Worm (Caenorhabditis elegans) whole organism, young adult: ENCODE measurements around the gene cyp-25A2.

ENCODE experiments used
- B0019.2 ChIP-seq: fragments of 200-800 bp; sonication (Bioruptor generic); conservative IDR thresholded peaks from 2 replicates; pipeline ENCODE4 v1.3.6; 2022; ENCODE audit warnings: missing genetic modification reagents, missing genetic modification characterization, missing compliant biosample characterization
- B0261.1 ChIP-seq: sonication (generic microtip); optimal IDR thresholded peaks from 2 replicates; lab custom pipeline; 2016; ENCODE audit warnings: mild to moderate bottlenecking, missing genetic modification characterization, moderate library complexity, missing compliant biosample characterization
- C06A6.2 ChIP-seq: fragments of 200-800 bp; sonication (Bioruptor generic); conservative IDR thresholded peaks from 2 replicates; pipeline ENCODE4 v1.3.6; 2022; ENCODE audit warnings: missing genetic modification characterization, missing compliant biosample characterization
- F10E7.11 ChIP-seq: sonication (generic microtip); optimal IDR thresholded peaks from 2 replicates; lab custom pipeline; 2017; ENCODE audit warnings: mild to moderate bottlenecking, missing genetic modification characterization, moderate library complexity, missing compliant biosample characterization
- F49E8.2 ChIP-seq: sonication (generic microtip); optimal IDR thresholded peaks from 3 replicates; lab custom pipeline; 2017; ENCODE audit warnings: missing genetic modification characterization, mild to moderate bottlenecking, missing compliant biosample characterization, antibody characterized with exemption, moderate library complexity; ENCODE audit not compliant: insufficient read depth
- F55B11.4 ChIP-seq: sonication (generic microtip); optimal IDR thresholded peaks from 2 replicates; lab custom pipeline; 2016; ENCODE audit warnings: missing compliant biosample characterization, missing genetic modification characterization, borderline replicate concordance; ENCODE audit not compliant: insufficient read depth
- F57A8.1 ChIP-seq: fragments of 200-800 bp; sonication (Bioruptor generic); optimal IDR thresholded peaks from 2 replicates; lab custom pipeline; 2018; ENCODE audit warnings: mild to moderate bottlenecking, missing genetic modification characterization, moderate library complexity, missing compliant biosample characterization
- K11D2.4 ChIP-seq: fragments of 200-800 bp; sonication (Bioruptor generic); IDR thresholded peaks from 2 replicates; pipeline ENCODE4 v1.3.6; 2022; ENCODE audit warnings: missing genetic modification reagents, missing genetic modification characterization, missing compliant biosample characterization
- T26A5.8 ChIP-seq: sonication (generic microtip); optimal IDR thresholded peaks from 2 replicates; lab custom pipeline; 2016; ENCODE audit warnings: missing genetic modification characterization, missing compliant biosample characterization
- Y53G8AR.9 ChIP-seq: fragments of 200-800 bp; sonication (Bioruptor generic); conservative IDR thresholded peaks from 2 replicates; pipeline ENCODE4 v1.3.6; 2022; ENCODE audit warnings: missing genetic modification reagents, missing genetic modification characterization, missing compliant biosample characterization
- Y79H2A.3 ChIP-seq: fragments of 200-800 bp; sonication (Bioruptor generic); conservative IDR thresholded peaks from 2 replicates; pipeline ENCODE4 v1.3.6; 2022; ENCODE audit warnings: missing genetic modification reagents, missing genetic modification characterization, missing compliant biosample characterization
- Y95B8A.8 ChIP-seq: fragments of 200-800 bp; sonication (Bioruptor generic); IDR thresholded peaks from 2 replicates; pipeline ENCODE4 v1.3.6; 2022; ENCODE audit warnings: missing genetic modification reagents, missing genetic modification characterization, missing compliant biosample characterization
- akir-1 ChIP-seq: fragments of 200-800 bp; sonication (Bioruptor generic); optimal IDR thresholded peaks from 2 replicates; lab custom pipeline; 2018; ENCODE audit warnings: mild to moderate bottlenecking, missing genetic modification characterization, moderate library complexity, missing compliant biosample characterization
- aptf-3 ChIP-seq: fragments of 200-800 bp; sonication (Bioruptor generic); IDR thresholded peaks from 2 replicates; pipeline ENCODE4 v1.3.6; 2022; ENCODE audit warnings: missing genetic modification characterization, missing compliant biosample characterization
- attf-5 ChIP-seq: fragments of 200-800 bp; sonication (Bioruptor generic); optimal IDR thresholded peaks from 2 replicates; lab custom pipeline; 2018; ENCODE audit warnings: mild to moderate bottlenecking, missing genetic modification characterization, missing compliant biosample characterization
- bed-1 ChIP-seq: fragments of 200-800 bp; sonication (Bioruptor generic); IDR thresholded peaks from 2 replicates; pipeline ENCODE4 v1.3.6; 2022; ENCODE audit warnings: missing genetic modification reagents, missing genetic modification characterization, missing compliant biosample characterization
- ccch-3 ChIP-seq: fragments of 200-800 bp; sonication (Bioruptor generic); optimal IDR thresholded peaks from 2 replicates; lab custom pipeline; 2018; ENCODE audit warnings: mild to moderate bottlenecking, missing genetic modification characterization, missing compliant biosample characterization
- ceh-27 ChIP-seq: fragments of 200-800 bp; sonication (Bioruptor generic); optimal IDR thresholded peaks from 2 replicates; lab custom pipeline; 2018; ENCODE audit warnings: mild to moderate bottlenecking, missing genetic modification characterization, moderate library complexity, missing compliant biosample characterization
- ceh-40 ChIP-seq: fragments of 200-800 bp; sonication (Bioruptor generic); IDR thresholded peaks from 2 replicates; pipeline ENCODE4 v1.3.6; 2022; ENCODE audit warnings: missing genetic modification characterization, missing compliant biosample characterization
- ceh-91 ChIP-seq: fragments of 200-800 bp; sonication (Bioruptor generic); IDR thresholded peaks from 2 replicates; pipeline ENCODE4 v1.3.6; 2022; ENCODE audit warnings: missing genetic modification reagents, missing genetic modification characterization, missing compliant biosample characterization
- efl-1 ChIP-seq: fragments of 150-350 bp; optimal IDR thresholded peaks from 2 replicates; lab custom pipeline; 2014; ENCODE audit warnings: missing biosample characterization, missing genetic modification reagents, missing genetic modification characterization
- egrh-3 ChIP-seq: fragments of 200-800 bp; sonication (Bioruptor generic); IDR thresholded peaks from 2 replicates; pipeline ENCODE4 v1.3.6; 2022; ENCODE audit warnings: missing genetic modification reagents, missing genetic modification characterization, missing compliant biosample characterization
- hmg-20 ChIP-seq: fragments of 200-800 bp; sonication (Bioruptor generic); IDR thresholded peaks from 2 replicates; pipeline ENCODE4 v1.3.6; 2022; ENCODE audit warnings: missing genetic modification reagents, missing genetic modification characterization, missing compliant biosample characterization
- hrde-1 ChIP-seq: sonication (generic microtip); optimal IDR thresholded peaks from 2 replicates; lab custom pipeline; 2016; ENCODE audit warnings: missing genetic modification characterization, mild to moderate bottlenecking, missing compliant biosample characterization, moderate library complexity, missing genotype, missing genetic modification reagents, borderline replicate concordance
- let-607 ChIP-seq, 2 experiments: fragments of 200-800 bp in 1 of 2; sonication (Bioruptor generic) in 1 of 2; sonication (generic microtip) in 1 of 2; optimal IDR thresholded peaks; 2 replicates each; lab custom pipeline; 2016 to 2018; ENCODE audit warnings: mild to moderate bottlenecking in 2 of 2, missing compliant biosample characterization in 2 of 2, missing genetic modification characterization in 2 of 2, moderate library complexity in 2 of 2, missing genotype in 1 of 2
- lin-40 ChIP-seq: sonication (generic microtip); optimal IDR thresholded peaks from 2 replicates; lab custom pipeline; 2016; ENCODE audit warnings: missing genetic modification characterization, mild to moderate bottlenecking, missing compliant biosample characterization, missing genotype, missing genetic modification reagents
- lir-1 ChIP-seq: fragments of 200-800 bp; sonication (Bioruptor generic); conservative IDR thresholded peaks from 2 replicates; pipeline ENCODE4 v1.3.6; 2022; ENCODE audit warnings: missing genetic modification reagents, missing genetic modification characterization, missing compliant biosample characterization
- madf-3 ChIP-seq: fragments of 200-800 bp; sonication (Bioruptor generic); IDR thresholded peaks from 2 replicates; pipeline ENCODE4 v1.3.6; 2022; ENCODE audit warnings: missing genetic modification reagents, missing genetic modification characterization, missing compliant biosample characterization
- mcd-1 ChIP-seq: fragments of 200-800 bp; sonication (Bioruptor generic); IDR thresholded peaks from 2 replicates; pipeline ENCODE4 v1.3.6; 2022; ENCODE audit warnings: missing genetic modification reagents, missing genetic modification characterization, missing compliant biosample characterization
- mes-4 ChIP-seq: sonication (generic microtip); optimal IDR thresholded peaks from 2 replicates; lab custom pipeline; 2016; ENCODE audit warnings: missing genotype, missing genetic modification characterization, missing compliant biosample characterization
- mxl-1 ChIP-seq: sonication (generic microtip); optimal IDR thresholded peaks from 2 replicates; lab custom pipeline; 2016; ENCODE audit warnings: missing genetic modification characterization, missing compliant biosample characterization
- nfya-1 ChIP-seq: sonication (generic microtip); optimal IDR thresholded peaks from 2 replicates; lab custom pipeline; 2017; ENCODE audit warnings: antibody characterized with exemption, missing compliant biosample characterization, missing genetic modification characterization, borderline replicate concordance; ENCODE audit not compliant: insufficient read depth
- nfya-2 ChIP-seq: fragments of 200-800 bp; sonication (Bioruptor generic); IDR thresholded peaks from 2 replicates; pipeline ENCODE4 v1.3.6; 2022; ENCODE audit warnings: missing genetic modification reagents, missing genetic modification characterization, missing compliant biosample characterization
- nhr-120 ChIP-seq: fragments of 200-800 bp; sonication (Bioruptor generic); IDR thresholded peaks from 2 replicates; pipeline ENCODE4 v1.3.6; 2022; ENCODE audit warnings: missing genetic modification characterization, missing compliant biosample characterization
- nhr-179 ChIP-seq: sonication (generic microtip); optimal IDR thresholded peaks from 2 replicates; lab custom pipeline; 2016; ENCODE audit warnings: mild to moderate bottlenecking, missing genetic modification characterization, missing compliant biosample characterization
- nhr-90 ChIP-seq: sonication (generic microtip); optimal IDR thresholded peaks from 2 replicates; lab custom pipeline; 2016; ENCODE audit warnings: missing genotype, mild to moderate bottlenecking, missing genetic modification characterization, missing compliant biosample characterization
- pbrm-1 ChIP-seq: fragments of 200-800 bp; sonication (Bioruptor generic); IDR thresholded peaks from 2 replicates; pipeline ENCODE4 v1.3.6; 2022; ENCODE audit warnings: missing genetic modification reagents, missing genetic modification characterization, missing compliant biosample characterization
- pha-4 ChIP-seq: fragments of 150-350 bp; sonication (generic microtip); optimal IDR thresholded peaks from 2 replicates; lab custom pipeline; 2014; ENCODE audit warnings: missing biosample characterization, missing genetic modification reagents, missing genetic modification characterization
- rpc-1 ChIP-seq, 2 experiments: fragments of 150-350 bp in 1 of 2; sonication (generic microtip) in 1 of 2; optimal IDR thresholded peaks; 2 replicates each; lab custom pipeline; 2014 to 2018; ENCODE audit warnings: missing biosample characterization in 1 of 2, missing genetic modification characterization in 1 of 2, missing genetic modification reagents in 1 of 2, missing genotype in 1 of 2
- sdz-38 ChIP-seq: sonication (generic microtip); optimal IDR thresholded peaks from 2 replicates; lab custom pipeline; 2016; ENCODE audit warnings: missing genotype, missing genetic modification characterization, missing compliant biosample characterization
- sea-2 ChIP-seq: fragments of 200-800 bp; sonication (Bioruptor generic); IDR thresholded peaks from 2 replicates; pipeline ENCODE4 v1.3.6; 2022; ENCODE audit warnings: missing genetic modification characterization, missing compliant biosample characterization
- unc-130 ChIP-seq: sonication (generic microtip); optimal IDR thresholded peaks from 2 replicates; lab custom pipeline; 2016; ENCODE audit warnings: missing genetic modification reagents, missing genetic modification characterization, missing compliant biosample characterization
- xnd-1 ChIP-seq: sonication (generic microtip); optimal IDR thresholded peaks from 2 replicates; lab custom pipeline; 2016; ENCODE audit warnings: missing genotype, missing genetic modification reagents, missing genetic modification characterization, missing compliant biosample characterization
- ztf-18 ChIP-seq: sonication (generic microtip); optimal IDR thresholded peaks from 2 replicates; lab custom pipeline; 2016; ENCODE audit warnings: missing genotype, mild to moderate bottlenecking, missing genetic modification characterization, missing compliant biosample characterization
- ztf-3 ChIP-seq: fragments of 200-800 bp; sonication (Bioruptor generic); optimal IDR thresholded peaks from 2 replicates; lab custom pipeline; 2018; ENCODE audit warnings: mild to moderate bottlenecking, missing genetic modification characterization, missing compliant biosample characterization
- ztf-6 ChIP-seq: fragments of 200-800 bp; sonication (Bioruptor generic); IDR thresholded peaks from 2 replicates; pipeline ENCODE4 v1.3.6; 2022; ENCODE audit warnings: missing genetic modification reagents, missing genetic modification characterization, missing compliant biosample characterization

Gene cyp-25A2

DNA sequence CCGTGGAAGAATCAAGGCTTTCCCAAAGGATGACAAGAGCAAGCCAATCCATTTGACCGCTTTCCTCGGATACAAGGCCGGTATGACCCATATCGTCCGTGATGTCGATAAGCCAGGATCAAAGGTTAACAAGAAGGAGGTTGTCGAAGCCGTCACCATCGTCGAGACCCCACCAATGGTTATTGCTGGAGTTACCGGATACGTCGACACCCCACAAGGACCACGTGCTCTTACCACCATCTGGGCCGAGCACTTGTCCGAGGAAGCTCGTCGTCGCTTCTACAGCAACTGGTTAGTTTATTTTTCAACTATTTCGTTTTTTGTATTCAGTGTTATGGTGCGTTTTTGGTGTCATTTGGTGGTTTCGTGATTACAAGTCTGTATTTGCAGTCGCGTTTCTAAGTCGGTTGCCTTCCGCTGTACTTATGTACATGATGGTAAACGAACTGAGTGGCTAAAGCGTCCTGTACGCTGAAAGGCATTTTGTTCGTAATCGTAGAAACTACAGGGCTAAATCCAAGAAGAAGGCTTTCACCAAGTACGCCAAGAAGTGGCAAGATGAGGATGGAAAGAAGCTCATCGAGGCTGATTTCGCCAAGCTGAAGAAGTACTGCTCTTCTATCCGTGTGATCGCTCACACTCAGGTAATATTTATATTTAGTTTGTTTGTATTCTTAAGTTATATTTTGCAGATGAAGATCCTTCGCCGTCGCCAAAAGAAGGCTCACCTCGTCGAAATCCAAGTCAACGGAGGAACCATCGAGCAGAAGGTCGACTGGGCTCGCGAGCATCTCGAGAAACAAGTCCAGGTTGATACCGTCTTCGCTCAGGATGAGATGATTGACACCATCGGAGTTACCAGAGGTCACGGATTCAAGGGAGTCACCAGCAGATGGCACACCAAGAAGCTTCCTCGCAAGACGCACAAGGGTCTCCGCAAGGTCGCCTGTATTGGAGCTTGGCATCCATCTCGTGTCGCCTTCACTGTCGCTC, 33.2 kb downstream of the cyp-25A2 start (continued):
- peak; percentile 34; the same call in 1 of the 2 replicates for TF ChIP-seq Y53G8AR.9
- peak; percentile 26; the same call in 1 of the 2 replicates for TF ChIP-seq ceh-40 (GFP tag; lab: Robert Waterston, UW)
- TF ChIP-seq ztf-18 (tag; lab: Kevin White, UChicago): peak; percentile 37
- TF ChIP-seq bed-1 (GFP tag; lab: Robert Waterston, UW): no peak
- no peak for TF ChIP-seq F55B11.4
- no peak for TF ChIP-seq ccch-3 (GFP tag; lab: Kevin White, UChicago)
- no peak for TF ChIP-seq B0261.1 (tag; lab: Kevin White, UChicago)
- no peak for TF ChIP-seq pha-4 (tag; lab: Kevin White, UChicago)
- no peak for TF ChIP-seq ztf-3 (GFP tag; lab: Kevin White, UChicago)
- TF ChIP-seq let-607 (tag; optimal IDR thresholded peaks at IDR 0.05; lab: Kevin White, UChicago): no peak
- TF ChIP-seq unc-130 (GFP tag; lab: Kevin White, UChicago): no peak
- 0 out of 2 replicates have a peak, but pooled peaks have one; percentile 50 for TF ChIP-seq nfya-2 (GFP tag; lab: Robert Waterston, UW)
- no peak for TF ChIP-seq ceh-27
- no peak for TF ChIP-seq lin-40
- no peak for TF ChIP-seq ceh-91
- no peak for TF ChIP-seq mxl-1 (tag; lab: Kevin White, UChicago)
- TF ChIP-seq rpc-1 (optimal IDR thresholded peaks at IDR 0.05; lab: Kevin White, UChicago): no peak
- TF ChIP-seq rpc-1 (tag; optimal IDR thresholded peaks at IDR 0.05; lab: Kevin White, UChicago): no peak
- TF ChIP-seq xnd-1 (tag; lab: Kevin White, UChicago): no peak
- TF ChIP-seq F10E7.11 (tag; lab: Kevin White, UChicago): no peak
- TF ChIP-seq lir-1: no peak
- TF ChIP-seq Y79H2A.3 (GFP tag; lab: Robert Waterston, UW): 0 out of 2 replicates have a peak, but pooled peaks have one; percentile 51
- no peak for TF ChIP-seq mcd-1 (GFP tag; lab: Robert Waterston, UW)
- no peak for TF ChIP-seq T26A5.8 (tag; lab: Kevin White, UChicago)
- no peak for TF ChIP-seq F49E8.2 (tag; lab: Kevin White, UChicago)
- no peak for TF ChIP-seq C06A6.2 (GFP tag; lab: Robert Waterston, UW)
- no peak for TF ChIP-seq ztf-6
- TF ChIP-seq pbrm-1 (GFP tag; lab: Robert Waterston, UW): no peak
- no peak for TF ChIP-seq nhr-179 (tag; lab: Kevin White, UChicago)
- TF ChIP-seq hrde-1 (tag; lab: Kevin White, UChicago): no peak
- TF ChIP-seq nhr-90: no peak
- TF ChIP-seq sea-2 (GFP tag; lab: Robert Waterston, UW): no peak
- TF ChIP-seq aptf-3: no peak
- no peak for TF ChIP-seq sdz-38 (tag; lab: Kevin White, UChicago)
- TF ChIP-seq attf-5 (GFP tag; lab: Kevin White, UChicago): no peak
- TF ChIP-seq akir-1 (GFP tag; lab: Kevin White, UChicago): no peak

DNA sequence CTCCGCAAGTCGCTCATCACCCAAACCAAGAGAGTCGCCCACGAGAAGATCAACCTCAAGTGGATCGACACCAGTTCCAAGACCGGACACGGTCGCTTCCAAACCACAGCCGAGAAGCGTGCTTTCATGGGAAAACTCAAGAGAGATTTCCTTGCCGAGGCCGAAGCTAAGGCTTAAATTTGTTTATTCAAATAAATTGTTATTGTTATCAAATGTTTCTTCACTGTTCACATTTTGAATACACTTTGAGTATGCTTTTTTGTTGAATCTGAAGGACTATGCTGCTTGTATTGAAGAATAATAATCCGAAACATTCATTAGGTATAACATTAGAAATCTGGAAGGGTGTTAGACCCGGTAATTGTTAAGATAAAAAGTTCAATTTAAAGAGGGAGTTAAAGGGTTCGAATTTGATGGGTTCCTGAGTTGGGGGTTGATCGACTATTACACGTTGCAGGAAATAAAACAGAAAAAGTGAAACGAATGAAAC, 34.3 kb downstream of the cyp-25A2 start:
- TF ChIP-seq Y95B8A.8: peak; percentile 80
- peak; percentile 80; the same call in 1 of the 2 replicates for TF ChIP-seq pbrm-1 (GFP tag; lab: Robert Waterston, UW)
- TF ChIP-seq B0019.2 (GFP tag; lab: Robert Waterston, UW): no peak
- no peak for TF ChIP-seq K11D2.4 (GFP tag; lab: Robert Waterston, UW)
- no peak for TF ChIP-seq nhr-120
- TF ChIP-seq efl-1 (GFP tag; lab: Kevin White, UChicago): peak; percentile 34
- no peak for TF ChIP-seq nfya-1
- TF ChIP-seq madf-3: peak; percentile 89
- peak; percentile 87 for TF ChIP-seq nfya-2 (GFP tag; lab: Robert Waterston, UW)
- peak; percentile 38 for TF ChIP-seq xnd-1 (tag; lab: Kevin White, UChicago)
- peak; percentile 18; the same call in 1 of the 2 replicates for TF ChIP-seq ceh-91
- TF ChIP-seq mes-4: peak; percentile 62
- peak; percentile 66 for TF ChIP-seq hmg-20
- no peak for TF ChIP-seq egrh-3
- no peak for TF ChIP-seq F57A8.1 (GFP tag; lab: Kevin White, UChicago)
